Fruit fly (Drosophila melanogaster) whole organism: ENCODE results near the gene CG43931.

Experiments used
- CG8478 ChIP-seq: fragments of >200 bp; optimal IDR thresholded peaks from 2 replicates; lab custom pipeline; 2018; ENCODE audit warnings: inconsistent platforms
- Dll ChIP-seq: fragments of >200 bp; optimal IDR thresholded peaks from 2 replicates; lab custom pipeline; 2017
- EcR ChIP-seq, 2 experiments: fragments of >200 bp; optimal IDR thresholded peaks; 2 replicates each; lab custom pipeline; 2017; ENCODE audit warnings: missing biosample characterization in 2 of 2, missing genetic modification characterization in 2 of 2, missing genetic modification reagents in 2 of 2
- pan ChIP-seq: fragments of >200 bp; optimal IDR thresholded peaks from 2 replicates; lab custom pipeline; 2017
- psq ChIP-seq: fragments of >200 bp; optimal IDR thresholded peaks from 2 replicates; lab custom pipeline; 2017
- usp ChIP-seq: fragments of >200 bp; optimal IDR thresholded peaks from 2 replicates; lab custom pipeline; 2017; ENCODE audit warnings: missing biosample characterization, missing genetic modification characterization, mixed read lengths

- no peak for TF ChIP-seq psq (lab: Kevin White, UChicago)
- TF ChIP-seq CG8478 (lab: Kevin White, UChicago) = no peak
- no peak for TF ChIP-seq pan (lab: Kevin White, UChicago)
- no peak for TF ChIP-seq EcR (GFP tag; optimal IDR thresholded peaks at IDR 0.05; lab: Kevin White, UChicago)
- TF ChIP-seq Dll (lab: Kevin White, UChicago) = no peak
- no peak for TF ChIP-seq usp
Measured at dm6 chr3L:20868995-20869394, 28.4 kb upstream of the CG43931 start.
